Fruit fly (Drosophila melanogaster): Measurements from ENCODE around the gene CG43155.

The CG43155 gene

dm6 chrX:11466757-11467156, 7.2 kb downstream of the CG43155 start (continued):
- TF ChIP-seq Xrp1 (GFP tag; IDR thresholded peaks at IDR 0.05): no peak
- no peak for TF ChIP-seq CG18764 (GFP tag; optimal IDR thresholded peaks at IDR 0.05)
- no peak for TF ChIP-seq usp (GFP tag; optimal IDR thresholded peaks at IDR 0.05)
- no peak for TF ChIP-seq ftz-f1 (GFP tag; optimal IDR thresholded peaks at IDR 0.05)
- no peak for TF ChIP-seq Hand (GFP tag; optimal IDR thresholded peaks at IDR 0.05)
- TF ChIP-seq abd-A (tag; optimal IDR thresholded peaks at IDR 0.05): no peak
- no peak for TF ChIP-seq Dref (GFP tag; IDR thresholded peaks at IDR 0.05)
- peak; percentile 48; the same call in 2 of the 3 replicates for TF ChIP-seq dysf (GFP tag; IDR thresholded peaks at IDR 0.05)
- TF ChIP-seq Tbp (GFP tag; optimal IDR thresholded peaks at IDR 0.05): no peak
- TF ChIP-seq Six4 (GFP tag; optimal IDR thresholded peaks at IDR 0.05): no peak
- TF ChIP-seq ap (GFP tag; IDR thresholded peaks at IDR 0.05): no peak
- no peak for TF ChIP-seq CG5953 (GFP tag; IDR thresholded peaks at IDR 0.05)
- TF ChIP-seq Stat92E (GFP tag; optimal IDR thresholded peaks at IDR 0.05): no peak
- TF ChIP-seq Sry-δ (GFP tag; optimal IDR thresholded peaks at IDR 0.05): no peak
- no peak for TF ChIP-seq CG15011 (GFP tag; optimal IDR thresholded peaks at IDR 0.05)
- no peak for TF ChIP-seq tio (GFP tag; optimal IDR thresholded peaks at IDR 0.05)
- peak; percentile 30; the same call in 1 of the 2 replicates for TF ChIP-seq CG9932 (GFP tag; IDR thresholded peaks at IDR 0.05)
- TF ChIP-seq sqz (GFP tag; optimal IDR thresholded peaks at IDR 0.05): no peak
- no peak for TF ChIP-seq CG7271 (tag; optimal IDR thresholded peaks at IDR 0.05)
- no peak for TF ChIP-seq H15 (GFP tag; IDR thresholded peaks at IDR 0.05)
- no peak for TF ChIP-seq CG8944 (GFP tag; optimal IDR thresholded peaks at IDR 0.05)
- TF ChIP-seq zfh1 (GFP tag; IDR thresholded peaks at IDR 0.05): peak; percentile 47; the same call in 1 of the 3 replicates
- no peak for TF ChIP-seq sisA (GFP tag; IDR thresholded peaks at IDR 0.05)
- TF ChIP-seq bowl (GFP tag; IDR thresholded peaks at IDR 0.05): no peak
- no peak for TF ChIP-seq lbe (GFP tag; optimal IDR thresholded peaks at IDR 0.05)
- no peak for TF ChIP-seq pb (GFP tag; optimal IDR thresholded peaks at IDR 0.05)
- no peak for TF ChIP-seq CG12236 (GFP tag; optimal IDR thresholded peaks at IDR 0.05)
- TF ChIP-seq onecut (GFP tag; IDR thresholded peaks at IDR 0.05): no peak
- no peak for TF ChIP-seq CG2712 (tag; optimal IDR thresholded peaks at IDR 0.05)
- no peak for TF ChIP-seq schlank (tag; optimal IDR thresholded peaks at IDR 0.05)
- TF ChIP-seq CG6254 (GFP tag; optimal IDR thresholded peaks at IDR 0.05): no peak
- TF ChIP-seq tx (GFP tag; optimal IDR thresholded peaks at IDR 0.05): no peak
- TF ChIP-seq ase (GFP tag; IDR thresholded peaks at IDR 0.05): no peak
- TF ChIP-seq CG10979 (tag; optimal IDR thresholded peaks at IDR 0.05): no peak
- no peak for TF ChIP-seq ems (GFP tag; optimal IDR thresholded peaks at IDR 0.05)
- peak; percentile 32 for TF ChIP-seq CG1603 (tag; optimal IDR thresholded peaks at IDR 0.05)
- TF ChIP-seq PHDP (tag; optimal IDR thresholded peaks at IDR 0.05): no peak
- TF ChIP-seq Optix (GFP tag; IDR thresholded peaks at IDR 0.05): 0 out of 3 replicates have a peak, but pooled peaks have one; percentile 23
- TF ChIP-seq CG12769 (tag; optimal IDR thresholded peaks at IDR 0.05): peak; percentile 33
- TF ChIP-seq gsb-n (tag; optimal IDR thresholded peaks at IDR 0.05): no peak
- no peak for TF ChIP-seq zen (tag; optimal IDR thresholded peaks at IDR 0.05)
- no peak for TF ChIP-seq NC2β (GFP tag; optimal IDR thresholded peaks at IDR 0.05)
- no peak for TF ChIP-seq CG4854 (GFP tag; optimal IDR thresholded peaks at IDR 0.05)
- TF ChIP-seq otp (GFP tag; IDR thresholded peaks at IDR 0.05): no peak
- TF ChIP-seq cas (GFP tag; IDR thresholded peaks at IDR 0.05): no peak
- TF ChIP-seq CTCF (GFP tag; optimal IDR thresholded peaks at IDR 0.05): no peak
- TF ChIP-seq CG7745 (tag; optimal IDR thresholded peaks at IDR 0.05): no peak
- no peak for TF ChIP-seq lola (GFP tag; optimal IDR thresholded peaks at IDR 0.05)
- TF ChIP-seq pita (GFP tag; optimal IDR thresholded peaks at IDR 0.05): no peak
- no peak for TF ChIP-seq z (GFP tag; IDR thresholded peaks at IDR 0.05)
- no peak for TF ChIP-seq knrl (GFP tag; IDR thresholded peaks at IDR 0.05; ENCODE audit: partially characterized antibody)
- no peak for TF ChIP-seq gro (GFP tag; optimal IDR thresholded peaks at IDR 0.05)
- peak; percentile 29 for TF ChIP-seq CG2120 (GFP tag; optimal IDR thresholded peaks at IDR 0.05)
